Fruit fly (Drosophila melanogaster) whole organism, embryonic: ENCODE data around the gene CG32712.

Experiments used
- Atf3 ChIP-seq: fragments of 200-800 bp; sonication (Bioruptor generic); optimal IDR thresholded peaks from 3 replicates; lab custom pipeline; 2016; ENCODE audit warnings: missing biosample characterization, missing genetic modification characterization
- B-H2 ChIP-seq: fragments of 200-800 bp; sonication (Bioruptor generic); optimal IDR thresholded peaks from 2 replicates; lab custom pipeline; 2018; ENCODE audit warnings: missing biosample characterization, mild to moderate bottlenecking, missing genetic modification characterization
- BEAF-32 ChIP-seq: fragments of 200-800 bp; sonication (Bioruptor generic); optimal IDR thresholded peaks from 3 replicates; lab custom pipeline; 2017; ENCODE audit warnings: missing biosample characterization, missing genetic modification characterization, mild to moderate bottlenecking, moderate library complexity, missing genetic modification reagents
- CG10209 ChIP-seq: fragments of 200-800 bp; sonication (Bioruptor generic); optimal IDR thresholded peaks from 3 replicates; lab custom pipeline; 2017; ENCODE audit warnings: missing biosample characterization, mild to moderate bottlenecking, missing genetic modification characterization, missing genetic modification reagents
- CG12155 ChIP-seq: fragments of 200-800 bp; sonication (Bioruptor generic); optimal IDR thresholded peaks from 3 replicates; lab custom pipeline; 2016; ENCODE audit warnings: missing biosample characterization, missing genetic modification characterization
- CG13775 ChIP-seq: fragments of 200-800 bp; sonication (Bioruptor generic); optimal IDR thresholded peaks from 3 replicates; lab custom pipeline; 2017; ENCODE audit warnings: missing biosample characterization, mild to moderate bottlenecking, missing genetic modification characterization
- CG14050 ChIP-seq: fragments of 200-800 bp; sonication (Bioruptor generic); IDR thresholded peaks from 3 replicates; pipeline ENCODE4 v1.3.6; 2022; ENCODE audit warnings: missing biosample characterization, missing genetic modification characterization
- CG14667 ChIP-seq: fragments of 200-800 bp; sonication (Bioruptor generic); IDR thresholded peaks from 2 replicates; pipeline ENCODE4 v1.3.6; 2022; ENCODE audit warnings: missing biosample characterization, missing genetic modification characterization
- CG14710 ChIP-seq: fragments of 200-800 bp; sonication (Bioruptor generic); optimal IDR thresholded peaks from 3 replicates; lab custom pipeline; 2019; ENCODE audit warnings: missing biosample characterization, mild to moderate bottlenecking, missing genetic modification characterization, moderate library complexity
- CG1602 ChIP-seq: fragments of 200-800 bp; sonication (Bioruptor generic); optimal IDR thresholded peaks from 3 replicates; lab custom pipeline; 2016; ENCODE audit warnings: missing biosample characterization, missing genetic modification characterization
- CG17361 ChIP-seq: fragments of 200-800 bp; sonication (Bioruptor generic); IDR thresholded peaks from 3 replicates; pipeline ENCODE4 v1.3.6; 2022; ENCODE audit warnings: missing biosample characterization, missing genetic modification characterization
- CG17612 ChIP-seq: fragments of 200-800 bp; sonication (Bioruptor generic); IDR thresholded peaks from 2 replicates; pipeline ENCODE4 v1.3.6; 2022; ENCODE audit warnings: missing biosample characterization, missing genetic modification characterization
- CG1792 ChIP-seq: fragments of 200-800 bp; sonication (Bioruptor generic); optimal IDR thresholded peaks from 2 replicates; lab custom pipeline; 2016; ENCODE audit warnings: missing biosample characterization, missing genetic modification characterization
- CG18599 ChIP-seq: fragments of 200-800 bp; sonication (Bioruptor generic); optimal IDR thresholded peaks from 3 replicates; lab custom pipeline; 2017; ENCODE audit warnings: missing biosample characterization, missing genetic modification characterization, mild to moderate bottlenecking, moderate library complexity, missing genetic modification reagents
- CG2129 ChIP-seq: fragments of 200-800 bp; sonication (Bioruptor generic); IDR thresholded peaks from 2 replicates; pipeline ENCODE4 v1.3.6; 2022; ENCODE audit warnings: missing biosample characterization, missing genetic modification characterization; ENCODE audit not compliant: partially characterized antibody
- CG4360 ChIP-seq: fragments of 200-800 bp; sonication (Bioruptor generic); IDR thresholded peaks from 2 replicates; pipeline ENCODE4 v1.3.6; 2022; ENCODE audit warnings: missing biosample characterization, missing genetic modification characterization
- CG4707 ChIP-seq: fragments of 200-800 bp; sonication (Bioruptor generic); optimal IDR thresholded peaks from 2 replicates; lab custom pipeline; 2018; ENCODE audit warnings: missing biosample characterization, mild to moderate bottlenecking, missing genetic modification characterization, moderate library complexity
- CG4820 ChIP-seq: fragments of 200-800 bp; sonication (Bioruptor generic); optimal IDR thresholded peaks from 3 replicates; lab custom pipeline; 2016; ENCODE audit warnings: missing biosample characterization, missing genetic modification characterization
- CG9215 ChIP-seq: fragments of 200-800 bp; sonication (Bioruptor generic); IDR thresholded peaks from 2 replicates; pipeline ENCODE4 v1.3.6; 2022; ENCODE audit warnings: missing biosample characterization, missing genetic modification characterization
- Fer2 ChIP-seq: fragments of 200-800 bp; sonication (Bioruptor generic); optimal IDR thresholded peaks from 2 replicates; lab custom pipeline; 2018; ENCODE audit warnings: missing biosample characterization, mild to moderate bottlenecking, missing genetic modification characterization, moderate library complexity
- Hmr ChIP-seq: fragments of 200-800 bp; sonication (Bioruptor generic); optimal IDR thresholded peaks from 3 replicates; lab custom pipeline; 2017; ENCODE audit warnings: mild to moderate bottlenecking, missing biosample characterization, missing genetic modification reagents, missing genetic modification characterization
- Mes4 ChIP-seq: fragments of 200-800 bp; sonication (Bioruptor generic); optimal IDR thresholded peaks from 2 replicates; lab custom pipeline; 2016; ENCODE audit warnings: missing biosample characterization, missing genetic modification characterization
- Ptx1 ChIP-seq: fragments of 200-800 bp; sonication (Bioruptor generic); IDR thresholded peaks from 2 replicates; pipeline ENCODE4 v1.3.6; 2022; ENCODE audit warnings: missing biosample characterization, missing genetic modification characterization
- Sry-β ChIP-seq: fragments of 200-800 bp; sonication (Bioruptor generic); optimal IDR thresholded peaks from 2 replicates; lab custom pipeline; 2018; ENCODE audit warnings: missing biosample characterization, mild to moderate bottlenecking, missing genetic modification characterization, moderate library complexity
- TFAM ChIP-seq: fragments of 200-800 bp; sonication (Bioruptor generic); optimal IDR thresholded peaks from 2 replicates; lab custom pipeline; 2017; ENCODE audit warnings: missing biosample characterization, missing genetic modification characterization, inconsistent platforms
- Trl ChIP-seq, 3 experiments: fragments of >200 bp in 2 of 3; fragments of 200-800 bp in 1 of 3; sonication (Bioruptor generic) in 1 of 3; optimal IDR thresholded peaks; 2 replicates in 1 of 3; 3 replicates in 2 of 3; lab custom pipeline; 2016 to 2017; ENCODE audit warnings: missing biosample characterization in 1 of 3, missing genetic modification characterization in 1 of 3
- ara ChIP-seq: fragments of 200-800 bp; sonication (Bioruptor generic); IDR thresholded peaks from 2 replicates; pipeline ENCODE4 v1.3.6; 2022; ENCODE audit warnings: missing biosample characterization, missing genetic modification characterization
- ase ChIP-seq: fragments of 200-800 bp; sonication (Bioruptor generic); IDR thresholded peaks from 3 replicates; pipeline ENCODE4 v1.3.6; 2022; ENCODE audit warnings: missing biosample characterization, missing genetic modification characterization
- cas ChIP-seq: fragments of 200-800 bp; sonication (Bioruptor generic); IDR thresholded peaks from 2 replicates; pipeline ENCODE4 v1.3.6; 2022; ENCODE audit warnings: missing biosample characterization, missing genetic modification characterization
- chif ChIP-seq, 2 experiments: fragments of 200-800 bp; sonication (Bioruptor generic); optimal IDR thresholded peaks; 3 replicates each; lab custom pipeline; 2016; ENCODE audit warnings: missing biosample characterization in 2 of 2, missing genetic modification characterization in 2 of 2
- chm ChIP-seq: fragments of 200-800 bp; sonication (Bioruptor generic); IDR thresholded peaks from 2 replicates; pipeline ENCODE4 v1.3.6; 2022; ENCODE audit warnings: missing biosample characterization, missing genetic modification characterization
- chn ChIP-seq: fragments of 200-800 bp; sonication (Bioruptor generic); optimal IDR thresholded peaks from 2 replicates; lab custom pipeline; 2016; ENCODE audit warnings: missing biosample characterization, missing genetic modification characterization
- dmrt11E ChIP-seq: fragments of 200-800 bp; sonication (Bioruptor generic); optimal IDR thresholded peaks from 3 replicates; lab custom pipeline; 2018; ENCODE audit warnings: missing biosample characterization, mild to moderate bottlenecking, missing genetic modification characterization, moderate library complexity
- dmrt99B ChIP-seq: fragments of 200-800 bp; sonication (Bioruptor generic); optimal IDR thresholded peaks from 2 replicates; lab custom pipeline; 2018; ENCODE audit warnings: missing biosample characterization, mild to moderate bottlenecking, missing genetic modification characterization, moderate library complexity
- gcm ChIP-seq: fragments of 200-800 bp; sonication (Bioruptor generic); optimal IDR thresholded peaks from 2 replicates; lab custom pipeline; 2019; ENCODE audit warnings: missing biosample characterization, mild to moderate bottlenecking, missing genetic modification characterization, moderate library complexity
- hbn ChIP-seq: fragments of 200-800 bp; sonication (Bioruptor generic); IDR thresholded peaks from 2 replicates; pipeline ENCODE4 v1.3.6; 2022; ENCODE audit warnings: missing biosample characterization, missing genetic modification characterization; ENCODE audit not compliant: partially characterized antibody
- her ChIP-seq: fragments of 200-800 bp; sonication (Bioruptor generic); optimal IDR thresholded peaks from 2 replicates; lab custom pipeline; 2016; ENCODE audit warnings: missing biosample characterization, missing genetic modification characterization
- kni ChIP-seq: fragments of 200-800 bp; sonication (Bioruptor generic); optimal IDR thresholded peaks from 3 replicates; lab custom pipeline; 2017; ENCODE audit warnings: mild to moderate bottlenecking, missing biosample characterization, missing genetic modification reagents, missing genetic modification characterization
- nom ChIP-seq: fragments of 200-800 bp; sonication (Bioruptor generic); optimal IDR thresholded peaks from 2 replicates; lab custom pipeline; 2017; ENCODE audit warnings: missing biosample characterization, missing genetic modification characterization, mild to moderate bottlenecking, moderate library complexity, missing genetic modification reagents
- p53 ChIP-seq: fragments of 200-800 bp; sonication (Bioruptor generic); optimal IDR thresholded peaks from 2 replicates; lab custom pipeline; 2016; ENCODE audit warnings: missing biosample characterization, missing genetic modification characterization
- pfk ChIP-seq: fragments of 200-800 bp; sonication (Bioruptor generic); optimal IDR thresholded peaks from 2 replicates; lab custom pipeline; 2018; ENCODE audit warnings: missing biosample characterization, mild to moderate bottlenecking, missing genetic modification characterization, moderate library complexity
- salm ChIP-seq: fragments of 200-800 bp; sonication (Bioruptor generic); optimal IDR thresholded peaks from 2 replicates; lab custom pipeline; 2018; ENCODE audit warnings: missing biosample characterization, mild to moderate bottlenecking, missing genetic modification characterization
- sd ChIP-seq: fragments of 200-800 bp; sonication (Bioruptor generic); optimal IDR thresholded peaks from 3 replicates; lab custom pipeline; 2018; ENCODE audit warnings: missing biosample characterization, mild to moderate bottlenecking, missing genetic modification characterization, moderate library complexity
- shn ChIP-seq: fragments of 200-800 bp; sonication (Bioruptor generic); optimal IDR thresholded peaks from 3 replicates; lab custom pipeline; 2016; ENCODE audit warnings: missing biosample characterization, missing genetic modification characterization
- sima ChIP-seq: fragments of 200-800 bp; sonication (Bioruptor generic); optimal IDR thresholded peaks from 2 replicates; lab custom pipeline; 2016; ENCODE audit warnings: missing biosample characterization, missing genetic modification characterization
- tap ChIP-seq: fragments of 200-800 bp; optimal IDR thresholded peaks from 3 replicates; lab custom pipeline; 2019; ENCODE audit warnings: missing biosample characterization, mild to moderate bottlenecking, missing genetic modification characterization, moderate library complexity
- tgo ChIP-seq: fragments of 200-800 bp; sonication (Bioruptor generic); IDR thresholded peaks from 3 replicates; pipeline ENCODE4 v1.3.6; 2022; ENCODE audit warnings: missing biosample characterization, missing genetic modification characterization
- toy ChIP-seq: fragments of 200-800 bp; sonication (Bioruptor generic); IDR thresholded peaks from 2 replicates; pipeline ENCODE4 v1.3.6; 2022; ENCODE audit warnings: missing biosample characterization, missing genetic modification characterization
- ttk ChIP-seq: fragments of 200-800 bp; sonication (Bioruptor generic); IDR thresholded peaks from 2 replicates; pipeline ENCODE4 v2.1.2; 2022; ENCODE audit warnings: missing biosample characterization, missing genetic modification characterization
- tup ChIP-seq: fragments of 200-800 bp; sonication (Bioruptor generic); optimal IDR thresholded peaks from 2 replicates; lab custom pipeline; 2016; ENCODE audit warnings: missing biosample characterization, mild to moderate bottlenecking, missing genetic modification characterization, moderate library complexity
- twi ChIP-seq: fragments of 200-800 bp; optimal IDR thresholded peaks from 2 replicates; lab custom pipeline; 2019; ENCODE audit warnings: missing biosample characterization, mild to moderate bottlenecking, missing genetic modification characterization, moderate library complexity

The CG32712 gene

DNA sequence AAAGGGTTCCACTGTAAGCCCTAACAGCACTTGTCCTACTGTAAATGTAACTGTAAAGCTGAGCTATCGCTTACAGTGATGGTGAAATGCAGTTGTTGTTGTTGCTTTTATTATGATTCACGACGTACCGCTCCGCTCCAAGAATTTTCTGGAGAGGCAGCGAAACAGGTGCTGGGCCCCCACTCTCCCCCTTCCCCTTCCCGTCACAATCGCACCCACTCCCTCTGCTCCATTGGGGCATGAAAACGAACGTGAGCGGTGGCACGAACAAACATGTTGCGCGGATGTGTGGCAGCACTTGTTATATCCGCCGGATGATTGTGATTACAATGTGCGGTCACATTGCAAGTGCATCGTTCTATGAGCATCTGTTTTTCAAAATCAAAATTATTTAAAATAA is 14.1 kb downstream of the CG32712 start (continued):
- no peak for TF ChIP-seq salm (tag; lab: Kevin White, UChicago)
- TF ChIP-seq CG4360 = peak; percentile 71
- peak; percentile 84 for TF ChIP-seq p53
- TF ChIP-seq tgo = no peak
- TF ChIP-seq tup (GFP tag; lab: Kevin White, UChicago) = no peak
- no peak for TF ChIP-seq CG9215 (GFP tag; lab: Robert Waterston, UW)
- TF ChIP-seq Mes4 = no peak
- no peak for TF ChIP-seq CG4820 (GFP tag; lab: Kevin White, UChicago)
- no peak for TF ChIP-seq CG14050 (GFP tag; lab: Robert Waterston, UW)
- TF ChIP-seq hbn (GFP tag; lab: Robert Waterston, UW) = no peak
- TF ChIP-seq cas = no peak
- TF ChIP-seq shn (GFP tag; lab: Kevin White, UChicago) = no peak
- peak; percentile 25 for TF ChIP-seq sd (tag; lab: Kevin White, UChicago)
- no peak for TF ChIP-seq chif (GFP tag; optimal IDR thresholded peaks at IDR 0.05; lab: Kevin White, UChicago)
- no peak for TF ChIP-seq CG17361 (GFP tag; lab: Robert Waterston, UW)
- TF ChIP-seq kni = peak; percentile 75
- TF ChIP-seq chn (GFP tag; lab: Kevin White, UChicago) = no peak
- TF ChIP-seq ase (GFP tag; lab: Robert Waterston, UW) = no peak
- TF ChIP-seq TFAM (GFP tag; lab: Kevin White, UChicago) = no peak
- TF ChIP-seq CG14667 = no peak
- TF ChIP-seq CG17612 = no peak
- TF ChIP-seq CG18599 (GFP tag; lab: Kevin White, UChicago) = no peak
- peak; percentile 58 for TF ChIP-seq CG13775 (GFP tag; lab: Kevin White, UChicago)
- no peak for TF ChIP-seq Ptx1 (GFP tag; lab: Robert Waterston, UW)
- no peak for TF ChIP-seq CG2129 (GFP tag; lab: Robert Waterston, UW)
- TF ChIP-seq twi (tag; lab: Kevin White, UChicago) = peak; percentile 44
- peak; percentile 4 for TF ChIP-seq pfk (GFP tag; lab: Kevin White, UChicago)
- TF ChIP-seq CG1602 (GFP tag; lab: Kevin White, UChicago) = no peak
- TF ChIP-seq CG1792 (GFP tag; lab: Kevin White, UChicago) = no peak
- no peak for TF ChIP-seq ttk (GFP tag; lab: Robert Waterston, UW)
- no peak for TF ChIP-seq dmrt99B (tag; lab: Kevin White, UChicago)
- no peak for TF ChIP-seq dmrt11E (tag; lab: Kevin White, UChicago)
- 0 out of 2 replicates have a peak, but pooled peaks have one; percentile 10 for TF ChIP-seq chm
- peak; percentile 43 for TF ChIP-seq CG14710 (tag; lab: Kevin White, UChicago)
- no peak for TF ChIP-seq gcm
- no peak for TF ChIP-seq tap (tag; lab: Kevin White, UChicago)
- TF ChIP-seq Trl (optimal IDR thresholded peaks at IDR 0.05; lab: Kevin White, UChicago) = peak in 1 of 2 experiments; percentile 8
- no peak for TF ChIP-seq Trl (GFP tag; optimal IDR thresholded peaks at IDR 0.05; lab: Kevin White, UChicago)
- TF ChIP-seq Hmr (GFP tag; lab: Kevin White, UChicago) = no peak
- no peak for TF ChIP-seq CG10209 (GFP tag; lab: Kevin White, UChicago)
- no peak for TF ChIP-seq ara
- no peak for TF ChIP-seq Sry-β (GFP tag; lab: Kevin White, UChicago)
- no peak for TF ChIP-seq BEAF-32 (GFP tag; lab: Kevin White, UChicago)
- no peak for TF ChIP-seq B-H2 (GFP tag; lab: Kevin White, UChicago)
- TF ChIP-seq toy (GFP tag; lab: Robert Waterston, UW) = no peak
- peak; percentile 52 for TF ChIP-seq nom
- no peak for TF ChIP-seq Fer2 (tag; lab: Kevin White, UChicago)
- TF ChIP-seq CG4707 (GFP tag; lab: Kevin White, UChicago) = no peak
- no peak for TF ChIP-seq Atf3 (GFP tag; lab: Kevin White, UChicago)
- no peak for TF ChIP-seq sima (GFP tag; lab: Kevin White, UChicago)
- no peak for TF ChIP-seq her
- TF ChIP-seq CG12155 (GFP tag; lab: Kevin White, UChicago) = no peak
